Worm (Caenorhabditis elegans) whole organism, midembryonic: ENCODE data around the gene sru-19.
"Not testable (repeated sequence)": the region's sequence is repeated elsewhere in the genome, so short reads cannot be mapped to it uniquely, and the experiment has no call there.

Source experiments
- T22C8.4 ChIP-seq: fragments of 200-800 bp; sonication (Bioruptor generic); IDR thresholded peaks from 2 replicates; pipeline ENCODE4 v1.3.6; 2022; ENCODE audit warnings: missing genetic modification characterization, missing compliant biosample characterization
- cog-1 ChIP-seq: sonication (generic microtip); optimal IDR thresholded peaks from 2 replicates; lab custom pipeline; 2016; ENCODE audit warnings: missing genetic modification characterization, missing compliant biosample characterization
- flt-1 ChIP-seq: fragments of 200-800 bp; sonication (Bioruptor generic); IDR thresholded peaks from 2 replicates; pipeline ENCODE4 v1.3.6; 2022; ENCODE audit warnings: missing genetic modification characterization, missing compliant biosample characterization
- klf-2 ChIP-seq: fragments of 200-800 bp; sonication (Bioruptor generic); conservative IDR thresholded peaks from 2 replicates; pipeline ENCODE4 v1.3.6; 2022; ENCODE audit warnings: missing genetic modification reagents, missing genetic modification characterization, missing compliant biosample characterization
- med-1 ChIP-seq: sonication (generic microtip); optimal IDR thresholded peaks from 2 replicates; lab custom pipeline; 2017; ENCODE audit warnings: missing genetic modification characterization, mild to moderate bottlenecking, missing compliant biosample characterization, antibody characterized with exemption, missing genetic modification reagents; ENCODE audit not compliant: insufficient read depth
- ref-1 ChIP-seq: fragments of 200-800 bp; sonication (Bioruptor generic); conservative IDR thresholded peaks from 2 replicates; pipeline ENCODE4 v1.3.6; 2022; ENCODE audit warnings: missing genetic modification reagents, missing genetic modification characterization, missing compliant biosample characterization
- tab-1 ChIP-seq: fragments of 200-800 bp; sonication (Bioruptor generic); IDR thresholded peaks from 2 replicates; pipeline ENCODE4 v1.3.6; 2022; ENCODE audit warnings: missing genetic modification characterization, missing compliant biosample characterization
- ztf-23 ChIP-seq: fragments of 200-800 bp; sonication (Bioruptor generic); IDR thresholded peaks from 2 replicates; pipeline ENCODE4 v1.3.6; 2022; ENCODE audit warnings: missing genetic modification reagents, missing genetic modification characterization, missing compliant biosample characterization
- ztf-29 ChIP-seq: fragments of 200-800 bp; sonication (Bioruptor generic); IDR thresholded peaks from 2 replicates; pipeline ENCODE4 v1.3.6; 2022; ENCODE audit warnings: missing genetic modification reagents, missing genetic modification characterization, missing compliant biosample characterization

Gene sru-19

ce11 chrIV:12498238-12498637 lies at the start of gene sru-19:
Gene sru-19 (plus strand): TSS chrIV:12498538.
- TF ChIP-seq cog-1 (tag; lab: Kevin White, UChicago) = no peak
- TF ChIP-seq ztf-23 (GFP tag; lab: Robert Waterston, UW) = no peak
- TF ChIP-seq T22C8.4 = no peak
- TF ChIP-seq ztf-29 = no peak
- TF ChIP-seq med-1 = no peak
- no peak for TF ChIP-seq tab-1 (GFP tag; lab: Robert Waterston, UW)
- TF ChIP-seq ref-1 (GFP tag; lab: Robert Waterston, UW) = no peak
- TF ChIP-seq klf-2 (GFP tag; lab: Robert Waterston, UW) = no peak
- no peak for TF ChIP-seq flt-1

ce11 chrIV:12451225-12451831 lies 47.0 kb upstream of the sru-19 start, which contains the start of gene dpy-26:
Gene dpy-26 (minus strand): TSS chrIV:12451335.
- TF ChIP-seq flt-1 (no peak), ztf-23 (GFP tag; lab: Robert Waterston, UW) (no peak), tab-1 (GFP tag; lab: Robert Waterston, UW) (no peak), klf-2 (GFP tag; lab: Robert Waterston, UW) (no peak), med-1 (no peak), T22C8.4 (no peak), ztf-29 (no peak), cog-1 (tag; lab: Kevin White, UChicago) (no peak), ref-1 (GFP tag; lab: Robert Waterston, UW) (no peak)

DNA sequence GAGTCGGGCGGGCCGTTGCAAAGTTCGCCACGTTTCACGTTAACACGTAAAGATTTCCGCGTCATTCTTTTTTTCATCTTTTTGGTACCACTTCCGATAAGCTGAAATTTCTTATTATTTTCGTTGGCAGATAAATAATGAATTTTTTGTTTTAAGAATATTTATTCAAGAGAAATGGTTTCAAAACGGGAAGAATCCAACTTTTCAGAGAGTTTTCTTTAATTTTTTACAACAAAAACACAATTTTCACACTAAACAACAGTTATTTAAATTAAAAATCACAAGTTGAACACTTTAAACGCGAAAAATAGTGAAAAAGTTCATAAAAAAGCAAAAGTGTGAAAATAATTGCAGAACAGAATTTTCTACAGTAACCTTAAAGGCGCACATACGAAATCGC lies 44.2 kb upstream of the sru-19 start, which contains the start of gene spe-44:
TSS of gene spe-44 (minus strand) at position 101 of the 400 bp plus-strand sequence.
- TF ChIP-seq ztf-23 (GFP tag; lab: Robert Waterston, UW) (no peak), cog-1 (tag; lab: Kevin White, UChicago) (no peak), ref-1 (GFP tag; lab: Robert Waterston, UW) (no peak), flt-1 (no peak), klf-2 (GFP tag; lab: Robert Waterston, UW) (no peak), ztf-29 (no peak), tab-1 (GFP tag; lab: Robert Waterston, UW) (no peak), T22C8.4 (no peak), med-1 (no peak)

DNA sequence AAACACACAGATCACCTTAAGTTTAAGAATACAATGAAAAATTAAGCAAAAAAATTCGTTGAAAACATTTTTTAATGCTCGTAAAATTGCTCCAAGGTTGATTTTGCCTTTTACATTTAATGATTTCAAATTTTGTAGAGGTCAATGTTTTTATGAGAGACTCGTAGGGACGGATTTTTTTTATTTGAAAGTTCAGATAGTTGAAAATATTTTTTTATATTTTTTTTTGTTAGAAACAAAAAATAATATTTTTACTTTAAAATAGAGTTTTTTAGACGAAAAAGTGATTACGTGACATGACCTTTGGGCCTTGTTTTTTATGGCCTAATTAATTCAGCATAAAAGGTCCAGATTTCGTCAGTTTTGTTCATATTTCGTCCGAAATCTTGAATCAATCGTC lies 43.6 kb upstream of the sru-19 start, which contains the start of gene smz-1:
TSS of gene smz-1 (plus strand) at position 301 of the 400 bp plus-strand sequence.
- TF ChIP-seq klf-2 (GFP tag; lab: Robert Waterston, UW) = no peak
- no peak for TF ChIP-seq ztf-29
- no peak for TF ChIP-seq flt-1
- no peak for TF ChIP-seq cog-1 (tag; lab: Kevin White, UChicago)
- no peak for TF ChIP-seq T22C8.4
- no peak for TF ChIP-seq ztf-23 (GFP tag; lab: Robert Waterston, UW)
- no peak for TF ChIP-seq med-1
- no peak for TF ChIP-seq ref-1 (GFP tag; lab: Robert Waterston, UW)
- no peak for TF ChIP-seq tab-1 (GFP tag; lab: Robert Waterston, UW)

- TF ChIP-seq ztf-29 = no peak
- no peak for TF ChIP-seq ztf-23 (GFP tag; lab: Robert Waterston, UW)
- no peak for TF ChIP-seq klf-2 (GFP tag; lab: Robert Waterston, UW)
Measured at ce11 chrIV:12456613-12457012, 41.7 kb upstream of the sru-19 start, which contains the start of gene C25G4.7. Gene C25G4.7 (plus strand): TSS chrIV:12456913.

DNA sequence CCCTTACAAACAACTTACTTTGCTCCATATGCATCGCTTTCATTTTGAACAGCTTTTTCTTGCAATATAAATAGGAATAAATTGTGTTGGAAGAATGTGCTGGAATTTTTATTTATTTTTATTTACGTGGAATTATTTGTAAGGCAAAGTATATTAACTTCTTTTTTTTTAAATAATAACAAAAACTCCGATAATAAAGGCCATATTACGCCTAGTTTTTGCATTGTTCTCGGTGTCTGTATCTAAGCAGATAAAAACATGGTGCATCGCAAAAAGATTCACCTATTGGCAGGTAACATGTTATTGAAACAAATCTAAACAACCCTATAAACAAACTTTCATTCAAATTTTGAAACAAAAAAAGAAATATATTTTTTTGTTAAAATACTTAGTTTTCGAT lies 35.0 kb upstream of the sru-19 start, which contains the start of gene C25G4.8:
TSS of gene C25G4.8 (minus strand) at position 101 of the 400 bp plus-strand sequence.
- TF ChIP-seq cog-1 (tag; lab: Kevin White, UChicago) = no peak
- no peak for TF ChIP-seq med-1
- no peak for TF ChIP-seq T22C8.4
- no peak for TF ChIP-seq klf-2 (GFP tag; lab: Robert Waterston, UW)
- TF ChIP-seq ref-1 (GFP tag; lab: Robert Waterston, UW) = no peak
- no peak for TF ChIP-seq ztf-23 (GFP tag; lab: Robert Waterston, UW)
- TF ChIP-seq flt-1 = no peak
- TF ChIP-seq tab-1 (GFP tag; lab: Robert Waterston, UW) = no peak
- no peak for TF ChIP-seq ztf-29

DNA sequence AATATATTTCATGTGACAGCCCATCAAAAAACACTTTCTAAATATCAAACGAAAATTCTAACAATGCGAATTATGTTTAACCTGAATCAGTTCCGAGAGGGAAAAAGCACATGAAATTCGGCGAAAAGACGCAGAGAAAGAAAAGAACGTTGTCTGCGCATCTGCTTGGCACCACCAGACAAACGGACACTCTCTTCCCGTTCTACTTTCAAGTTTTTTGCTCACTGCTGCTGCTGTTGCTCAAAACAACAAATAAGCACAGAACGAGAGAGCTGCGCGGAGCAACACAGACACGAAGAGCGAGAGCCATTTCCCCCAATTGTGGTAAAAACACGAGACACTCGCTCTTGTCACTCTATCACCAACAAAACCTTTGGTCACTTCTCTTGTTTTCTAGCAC lies 33.5 kb upstream of the sru-19 start:
- TF ChIP-seq ref-1 (GFP tag; lab: Robert Waterston, UW) = no peak
- TF ChIP-seq tab-1 (GFP tag; lab: Robert Waterston, UW) = no peak
- TF ChIP-seq ztf-23 (GFP tag; lab: Robert Waterston, UW) = no peak
- TF ChIP-seq med-1 = no peak
- no peak for TF ChIP-seq T22C8.4
- no peak for TF ChIP-seq flt-1

- TF ChIP-seq klf-2 (GFP tag; lab: Robert Waterston, UW) (no peak), ztf-29 (no peak), tab-1 (GFP tag; lab: Robert Waterston, UW) (no peak), T22C8.4 (no peak)
Measured at ce11 chrIV:12467761-12468160, 30.6 kb upstream of the sru-19 start.

ce11 chrIV:12468359-12468758 lies 30.0 kb upstream of the sru-19 start, which contains the start of gene igdb-2:
Gene igdb-2 (plus strand): TSS chrIV:12468659.
- TF ChIP-seq klf-2 (GFP tag; lab: Robert Waterston, UW) (no peak), cog-1 (tag; lab: Kevin White, UChicago) (no peak), ztf-23 (GFP tag; lab: Robert Waterston, UW) (no peak), T22C8.4 (no peak), flt-1 (no peak), tab-1 (GFP tag; lab: Robert Waterston, UW) (no peak), ztf-29 (no peak)

DNA sequence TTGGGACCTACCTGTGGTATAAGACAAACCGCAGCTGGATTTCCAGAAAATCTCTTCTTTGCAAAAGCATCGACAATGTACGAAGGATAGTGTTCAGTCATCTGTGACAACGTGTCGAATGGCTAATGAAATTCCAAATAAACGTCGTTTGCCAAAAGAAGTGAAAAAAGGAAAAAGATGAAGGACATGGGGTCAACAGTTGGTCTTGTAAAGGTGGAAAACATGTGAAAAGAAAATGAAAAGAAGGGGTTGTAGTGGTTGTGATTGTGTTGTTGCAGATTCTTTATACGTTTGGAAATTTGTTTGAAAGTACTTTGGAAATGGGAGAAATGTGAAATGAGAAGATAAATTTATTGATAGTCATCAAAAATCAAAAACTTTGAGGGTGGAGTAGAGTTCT lies 21.4 kb upstream of the sru-19 start, which contains the start of gene T04A11.1:
TSS of gene T04A11.1 (minus strand) at position 101 of the 400 bp plus-strand sequence.
- TF ChIP-seq flt-1; cog-1 (tag; lab: Kevin White, UChicago); klf-2 (GFP tag; lab: Robert Waterston, UW): not testable (repeated sequence)
